Worm (Caenorhabditis elegans): Measurements from ENCODE around the gene T05A8.2.
A peak's percentile ranks its signal among the peaks of the same experiment; 100 is the strongest.

- TF ChIP-seq unc-62 (GFP tag; optimal IDR thresholded peaks at IDR 0.05) (peak; percentile 63), lin-32 (GFP tag; optimal IDR thresholded peaks at IDR 0.05) (no peak), nhr-76 (tag; optimal IDR thresholded peaks at IDR 0.05) (no peak), ztf-11 (tag; optimal IDR thresholded peaks at IDR 0.05) (no peak)
These were observed 16.0 kb upstream of the T05A8.2 start for ce11 chrII:2726774-2727173.

Data from whole organism, mixed stage, embryonic.